Fruit fly (Drosophila melanogaster): Measurements from ENCODE around the gene CG5001.

CG5001 gene

DNA sequence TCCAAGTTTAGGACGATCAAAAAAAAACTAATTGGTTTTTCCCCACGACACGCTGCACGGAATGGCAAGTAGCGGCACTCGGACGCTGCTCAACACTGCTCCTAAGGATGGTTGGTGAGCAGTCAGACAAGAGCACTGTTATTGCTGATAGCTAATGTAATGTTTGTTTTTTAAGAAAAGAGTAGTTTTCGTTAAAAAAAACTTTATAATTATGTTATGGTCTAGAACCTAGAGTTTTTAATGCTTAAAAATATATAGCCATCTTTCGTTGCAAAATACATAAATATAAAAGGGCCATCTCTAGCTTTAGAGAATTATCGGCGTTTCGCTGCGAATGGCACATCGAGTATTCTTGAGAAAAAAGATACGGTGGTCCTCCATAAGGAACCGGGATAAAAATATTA is 12.9 kb upstream of the CG5001 start, which contains the start of the genes Charon and CG4887:
TSS of gene Charon (minus strand) at position 102 of the 404 bp plus-strand sequence.
TSS of gene CG4887 (plus strand) at position 306 of the 404 bp plus-strand sequence.
- TF ChIP-seq CG7101 (tag; optimal IDR thresholded peaks at IDR 0.05) = peak; percentile 86
- peak; percentile 56 for TF ChIP-seq cic (GFP tag; optimal IDR thresholded peaks at IDR 0.05)
- no peak for TF ChIP-seq cnc (optimal IDR thresholded peaks at IDR 0.05)
- peak; percentile 69 for TF ChIP-seq tj (GFP tag; optimal IDR thresholded peaks at IDR 0.05)
- peak; percentile 94 for TF ChIP-seq toe (GFP tag; optimal IDR thresholded peaks at IDR 0.05)
- no peak for TF ChIP-seq kay (GFP tag; ENCODE audit: borderline replicate concordance)
- peak; percentile 79 for TF ChIP-seq Clk (GFP tag; optimal IDR thresholded peaks at IDR 0.05)
- TF ChIP-seq Crg-1 (GFP tag; optimal IDR thresholded peaks at IDR 0.05) = peak; percentile 90
- TF ChIP-seq CG5204 (GFP tag; optimal IDR thresholded peaks at IDR 0.05) = no peak
- peak; percentile 90 for TF ChIP-seq CG1620 (GFP tag; optimal IDR thresholded peaks at IDR 0.05)
- TF ChIP-seq CG11617 (GFP tag; optimal IDR thresholded peaks at IDR 0.05) = peak; percentile 81
- TF ChIP-seq CG33017 (tag; optimal IDR thresholded peaks at IDR 0.05) = peak; percentile 78
- peak; percentile 74 for TF ChIP-seq pad (GFP tag; optimal IDR thresholded peaks at IDR 0.05)
- peak; percentile 79 for TF ChIP-seq CG12768 (GFP tag; optimal IDR thresholded peaks at IDR 0.05)
- TF ChIP-seq Hr96 (GFP tag; optimal IDR thresholded peaks at IDR 0.05) = peak; percentile 93
- TF ChIP-seq CG14711 (tag; optimal IDR thresholded peaks at IDR 0.05) = peak; percentile 78
- TF ChIP-seq Mnt (GFP tag; optimal IDR thresholded peaks at IDR 0.05) = peak; percentile 84
- TF ChIP-seq CG7045 (GFP tag; optimal IDR thresholded peaks at IDR 0.05) = peak; percentile 82
- TF ChIP-seq ovo (GFP tag; optimal IDR thresholded peaks at IDR 0.05) = peak; percentile 87
- peak; percentile 70 for TF ChIP-seq bab1 (GFP tag; optimal IDR thresholded peaks at IDR 0.05)

DNA sequence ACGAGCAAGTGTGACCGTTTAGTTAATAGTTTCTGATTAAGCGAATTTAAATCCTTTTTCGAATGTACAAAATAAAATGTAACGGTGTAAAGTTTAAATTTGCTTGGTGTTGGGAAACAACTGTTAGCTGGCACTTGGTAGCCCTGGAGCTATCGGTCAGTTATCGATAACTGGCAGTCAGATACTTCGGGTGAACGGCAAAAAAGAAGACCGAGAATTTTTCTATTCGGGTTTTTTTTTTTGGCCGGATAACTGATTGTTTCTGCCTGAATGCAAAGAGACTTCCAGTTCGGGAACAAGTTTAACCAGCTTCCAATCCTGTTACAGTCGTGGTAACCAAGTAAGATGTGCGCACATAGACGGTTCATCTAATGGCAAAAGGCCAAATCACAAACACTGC is 8.0 kb upstream of the CG5001 start, which contains the start of gene CG4896:
TSS of gene CG4896 (plus strand) at position 169 of the 400 bp plus-strand sequence.
- TF ChIP-seq CG7101 (tag; optimal IDR thresholded peaks at IDR 0.05) (peak; percentile 40), bab1 (GFP tag; optimal IDR thresholded peaks at IDR 0.05) (peak; percentile 52), kay (GFP tag; ENCODE audit: borderline replicate concordance) (no peak), cic (GFP tag; optimal IDR thresholded peaks at IDR 0.05) (peak; percentile 11), CG1620 (GFP tag; optimal IDR thresholded peaks at IDR 0.05) (peak; percentile 53), CG7045 (GFP tag; optimal IDR thresholded peaks at IDR 0.05) (no peak), pad (GFP tag; optimal IDR thresholded peaks at IDR 0.05) (peak; percentile 21), Crg-1 (GFP tag; optimal IDR thresholded peaks at IDR 0.05) (peak; percentile 37), cnc (optimal IDR thresholded peaks at IDR 0.05) (no peak)

dm6 chr2L:1183799-1184198 is 1.8 kb upstream of the CG5001 start, which contains the start of the genes CG5126 and Tgt:
CG5126 (minus strand) TSS chr2L:1184020.
Tgt (plus strand) TSS chr2L:1184065.
- TF ChIP-seq Mnt (GFP tag; optimal IDR thresholded peaks at IDR 0.05) (peak; percentile 83), cnc (optimal IDR thresholded peaks at IDR 0.05) (no peak)

dm6 chr2L:1199166-1199565 is 13.6 kb downstream of the CG5001 start, which contains the start of the genes CG5139 and CG43348:
CG5139 (minus strand) TSS chr2L:1199266.
CG43348 (plus strand) TSS chr2L:1199412.
- TF ChIP-seq cic (GFP tag; optimal IDR thresholded peaks at IDR 0.05) (no peak), CG12768 (GFP tag; optimal IDR thresholded peaks at IDR 0.05) (no peak), ovo (GFP tag; optimal IDR thresholded peaks at IDR 0.05) (no peak), tj (GFP tag; optimal IDR thresholded peaks at IDR 0.05) (no peak), CG5204 (GFP tag; optimal IDR thresholded peaks at IDR 0.05) (no peak), Clk (GFP tag; optimal IDR thresholded peaks at IDR 0.05) (no peak), cnc (optimal IDR thresholded peaks at IDR 0.05) (no peak), kay (GFP tag; ENCODE audit: borderline replicate concordance) (no peak), Mnt (GFP tag; optimal IDR thresholded peaks at IDR 0.05) (no peak), toe (GFP tag; optimal IDR thresholded peaks at IDR 0.05) (no peak), Hr96 (GFP tag; optimal IDR thresholded peaks at IDR 0.05) (no peak), CG11617 (GFP tag; optimal IDR thresholded peaks at IDR 0.05) (no peak), CG7101 (tag; optimal IDR thresholded peaks at IDR 0.05) (no peak), CG1620 (GFP tag; optimal IDR thresholded peaks at IDR 0.05) (no peak), CG14711 (tag; optimal IDR thresholded peaks at IDR 0.05) (no peak), CG33017 (tag; optimal IDR thresholded peaks at IDR 0.05) (no peak), bab1 (GFP tag; optimal IDR thresholded peaks at IDR 0.05) (no peak), Crg-1 (GFP tag; optimal IDR thresholded peaks at IDR 0.05) (no peak), pad (GFP tag; optimal IDR thresholded peaks at IDR 0.05) (no peak), CG7045 (GFP tag; optimal IDR thresholded peaks at IDR 0.05) (no peak)

DNA sequence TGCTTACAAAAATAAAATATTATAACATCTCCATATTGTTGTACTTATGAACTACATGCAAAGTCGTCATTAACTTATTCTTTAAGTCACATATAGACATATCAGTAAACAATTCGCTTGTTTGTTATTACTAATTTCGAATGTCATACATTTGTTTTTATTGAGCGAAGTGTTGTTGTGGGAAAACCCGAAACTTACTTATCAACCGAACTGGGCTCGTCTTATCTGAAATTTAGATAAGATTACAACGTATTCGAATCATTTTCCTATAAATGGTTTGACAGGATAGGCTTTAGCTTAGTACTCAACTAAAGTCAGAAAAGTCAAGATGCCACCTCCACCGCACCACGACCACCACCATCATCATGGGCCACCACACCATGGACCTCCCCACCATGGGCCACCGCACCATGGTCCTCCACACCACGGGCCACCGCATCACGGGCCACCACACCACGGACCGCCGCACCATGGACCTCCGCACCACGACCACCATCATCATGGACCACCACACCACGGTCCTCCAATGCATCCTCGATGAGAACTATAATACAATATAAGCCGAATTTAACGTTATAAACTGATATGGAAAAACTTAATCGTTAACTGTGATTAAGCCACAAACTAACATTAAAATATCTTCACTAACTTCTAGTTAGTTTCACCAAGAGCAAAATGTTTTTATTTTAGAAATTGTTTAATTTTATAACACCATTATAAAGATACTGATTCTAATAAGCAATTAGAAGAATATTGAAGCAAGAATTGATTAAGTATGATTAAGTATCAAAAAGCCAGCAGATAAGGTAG is 14.6 kb downstream of the CG5001 start, which contains the start of the genes CG43349 and CG5011:
TSS of gene CG43349 (plus strand) at position 294 of the 810 bp plus-strand sequence.
TSS of gene CG5011 (plus strand) at position 760 of the 810 bp plus-strand sequence.
- TF ChIP-seq kay (GFP tag; ENCODE audit: borderline replicate concordance) = peak; percentile 75
- no peak for TF ChIP-seq Hr96 (GFP tag; optimal IDR thresholded peaks at IDR 0.05)

- TF ChIP-seq CG14711 (tag; optimal IDR thresholded peaks at IDR 0.05) = no peak
- TF ChIP-seq kay (GFP tag; ENCODE audit: borderline replicate concordance) = peak; percentile 83
- peak; percentile 38 for TF ChIP-seq cic (GFP tag; optimal IDR thresholded peaks at IDR 0.05)
- TF ChIP-seq bab1 (GFP tag; optimal IDR thresholded peaks at IDR 0.05) = no peak
- TF ChIP-seq Hr96 (GFP tag; optimal IDR thresholded peaks at IDR 0.05) = no peak
- no peak for TF ChIP-seq Crg-1 (GFP tag; optimal IDR thresholded peaks at IDR 0.05)
- TF ChIP-seq CG7045 (GFP tag; optimal IDR thresholded peaks at IDR 0.05) = no peak
- no peak for TF ChIP-seq tj (GFP tag; optimal IDR thresholded peaks at IDR 0.05)
Measured at dm6 chr2L:1201396-1201837, 15.9 kb downstream of the CG5001 start.

Data from whole organism, adult.